Worm (Caenorhabditis elegans) whole organism, L3 larva: Measurements from ENCODE around the gene idpa-1.

Experiments used
- ama-1 ChIP-seq: fragments of 150-350 bp; optimal IDR thresholded peaks from 2 replicates; lab custom pipeline; 2018
- fos-1 ChIP-seq: fragments of 150-350 bp; optimal IDR thresholded peaks from 2 replicates; lab custom pipeline; 2014; ENCODE audit warnings: missing biosample characterization, missing genetic modification characterization
- jun-1 ChIP-seq: fragments of 150-350 bp; optimal IDR thresholded peaks from 2 replicates; lab custom pipeline; 2014; ENCODE audit warnings: missing biosample characterization, missing genetic modification reagents, missing genetic modification characterization
- lin-39 ChIP-seq: fragments of 150-350 bp; optimal IDR thresholded peaks from 2 replicates; lab custom pipeline; 2018; ENCODE audit warnings: missing biosample characterization, missing genetic modification reagents, missing genetic modification characterization
- nfya-1 ChIP-seq: sonication (generic microtip); optimal IDR thresholded peaks from 2 replicates; lab custom pipeline; 2017; ENCODE audit warnings: missing genetic modification characterization, mild to moderate bottlenecking, missing compliant biosample characterization, antibody characterized with exemption, moderate library complexity; ENCODE audit not compliant: insufficient read depth
- nhr-11 ChIP-seq: fragments of 150-350 bp; optimal IDR thresholded peaks from 2 replicates; lab custom pipeline; 2014; ENCODE audit warnings: missing biosample characterization, missing genetic modification characterization
- nhr-237 ChIP-seq: fragments of 150-350 bp; optimal IDR thresholded peaks from 2 replicates; lab custom pipeline; 2014; ENCODE audit warnings: missing biosample characterization, missing genetic modification characterization
- nhr-76 ChIP-seq: fragments of 150-350 bp; sonication (generic microtip); optimal IDR thresholded peaks from 5 replicates; lab custom pipeline; 2014; ENCODE audit warnings: missing biosample characterization, missing genetic modification characterization
- nhr-77 ChIP-seq: fragments of 150-350 bp; optimal IDR thresholded peaks from 2 replicates; lab custom pipeline; 2014; ENCODE audit warnings: missing biosample characterization, missing genetic modification characterization
- pha-4 ChIP-seq: fragments of 150-350 bp; optimal IDR thresholded peaks from 2 replicates; lab custom pipeline; 2014; ENCODE audit warnings: missing biosample characterization, missing genetic modification reagents, missing genetic modification characterization
- tbx-2 ChIP-seq: sonication (generic microtip); optimal IDR thresholded peaks from 2 replicates; lab custom pipeline; 2016; ENCODE audit warnings: mild to moderate bottlenecking, missing genetic modification characterization, missing compliant biosample characterization
- unc-39 ChIP-seq: sonication (generic microtip); optimal IDR thresholded peaks from 4 replicates; lab custom pipeline; 2017; ENCODE audit warnings: missing biosample characterization, missing genetic modification characterization

DNA sequence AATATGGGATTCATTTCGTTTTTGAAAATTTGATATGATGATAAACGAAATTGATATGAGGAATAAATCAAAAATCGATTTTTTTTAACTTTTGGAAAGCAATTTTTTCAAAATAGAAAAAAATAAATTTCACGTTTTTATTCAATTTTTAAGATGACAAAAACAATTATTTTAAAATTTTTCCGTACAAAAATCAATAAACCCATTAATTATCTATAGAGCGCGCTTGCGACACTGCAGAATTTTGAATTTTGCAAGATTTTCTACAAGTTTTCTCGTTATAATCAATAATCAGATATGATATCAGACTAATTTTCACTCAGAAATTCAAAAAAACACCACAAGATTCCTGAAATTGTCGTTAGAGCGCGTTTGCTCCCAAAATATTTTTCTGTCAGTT, 43.0 kb upstream of the idpa-1 start, which contains the start of gene R10F2.6:
- TF ChIP-seq fos-1 (tag; lab: Kevin White, UChicago) = no peak
- TF ChIP-seq nhr-11 (tag; lab: Kevin White, UChicago) = no peak
- no peak for TF ChIP-seq jun-1
- TF ChIP-seq nhr-237 (tag; lab: Kevin White, UChicago) = no peak
- TF ChIP-seq ama-1 (lab: Kevin White, UChicago) = no peak
- TF ChIP-seq nhr-76 = no peak
- TF ChIP-seq pha-4 (tag; lab: Kevin White, UChicago) = no peak
- TF ChIP-seq tbx-2 (tag; lab: Kevin White, UChicago) = no peak
- no peak for TF ChIP-seq lin-39 (tag; lab: Kevin White, UChicago)
- no peak for TF ChIP-seq unc-39 (tag; lab: Kevin White, UChicago)
- no peak for TF ChIP-seq nfya-1 (tag; lab: Kevin White, UChicago)
- TF ChIP-seq nhr-77 (tag; lab: Kevin White, UChicago) = no peak
